Worm (Caenorhabditis elegans): ENCODE measurements around the gene Y49F6B.20.

ce11 chrII:3472316-3472715 lies 1.9 kb upstream of the Y49F6B.20 start, which contains the start of gene Y49F6B.12:
- TF ChIP-seq ama-1 (optimal IDR thresholded peaks at IDR 0.05) = no peak
- TF ChIP-seq ama-1 (GFP tag; optimal IDR thresholded peaks at IDR 0.05) = no peak
- no peak for TF ChIP-seq zfh-2 (GFP tag; conservative IDR thresholded peaks at IDR 0.05)
- TF ChIP-seq cebp-1 (GFP tag; IDR thresholded peaks at IDR 0.05) = no peak
- no peak for TF ChIP-seq cebp-1 (tag; optimal IDR thresholded peaks at IDR 0.05)
- TF ChIP-seq C17E4.6 (GFP tag; IDR thresholded peaks at IDR 0.05) = no peak
- no peak for TF ChIP-seq nfya-1 (tag; optimal IDR thresholded peaks at IDR 0.05; ENCODE audit: borderline replicate concordance, insufficient read depth)
- TF ChIP-seq B0019.2 (GFP tag; conservative IDR thresholded peaks at IDR 0.05) = no peak
- TF ChIP-seq hlh-12 (tag; optimal IDR thresholded peaks at IDR 0.05) = no peak
- no peak for TF ChIP-seq B0261.1 (tag; optimal IDR thresholded peaks at IDR 0.05)
- TF ChIP-seq ztf-22 (GFP tag; optimal IDR thresholded peaks at IDR 0.05) = no peak
- no peak for TF ChIP-seq snpc-4 (GFP tag; optimal IDR thresholded peaks at IDR 0.05)
- TF ChIP-seq snpc-4 (tag; optimal IDR thresholded peaks at IDR 0.05) = no peak
- no peak for TF ChIP-seq nhr-90 (tag; optimal IDR thresholded peaks at IDR 0.05)
